Worm (Caenorhabditis elegans): Measurements from ENCODE around the gene inx-18.
A peak's percentile ranks its signal among the peaks of the same experiment; 100 is the strongest.

The inx-18 gene

DNA sequence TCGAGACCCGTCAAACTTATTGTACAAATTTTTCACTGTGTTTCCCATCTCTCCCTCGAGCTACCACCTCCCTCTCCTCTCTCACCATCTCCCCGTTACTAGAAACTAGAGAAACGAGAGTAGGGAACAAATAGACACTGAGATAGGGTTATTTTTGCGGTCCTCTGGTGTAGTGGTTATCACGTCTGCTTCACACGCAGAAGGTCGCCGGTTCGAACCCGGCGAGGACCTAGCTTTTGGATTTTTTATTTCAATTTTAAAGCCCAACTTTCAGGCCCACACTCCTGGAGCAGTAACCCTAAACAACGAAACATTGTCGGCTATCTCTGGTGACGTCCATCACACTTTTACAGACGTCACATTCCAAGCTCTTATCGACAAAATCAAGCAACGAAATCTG, 14.2 kb downstream of the inx-18 start (continued):
- TF ChIP-seq K09A11.1 (tag; optimal IDR thresholded peaks at IDR 0.05; ENCODE audit: insufficient read depth) (peak; percentile 35), ceh-34 (tag; optimal IDR thresholded peaks at IDR 0.05) (peak; percentile 74), ref-2 (tag; optimal IDR thresholded peaks at IDR 0.05) (peak; percentile 66), unc-3 (GFP tag; conservative IDR thresholded peaks at IDR 0.05) (peak; percentile 69; the same call in 1 of the 2 replicates), unc-3 (tag; optimal IDR thresholded peaks at IDR 0.05) (peak; percentile 54), eyg-1 (tag; optimal IDR thresholded peaks at IDR 0.05) (peak; percentile 5), ets-4 (tag; optimal IDR thresholded peaks at IDR 0.05) (no peak), ceh-48 (tag; optimal IDR thresholded peaks at IDR 0.05) (peak; percentile 56), madf-2 (tag; optimal IDR thresholded peaks at IDR 0.05) (peak; percentile 67), zip-5 (tag; optimal IDR thresholded peaks at IDR 0.05) (peak; percentile 36), hlh-13 (GFP tag; optimal IDR thresholded peaks at IDR 0.05) (peak; percentile 49), fax-1 (tag; optimal IDR thresholded peaks at IDR 0.05) (peak; percentile 76), hlh-30 (tag; optimal IDR thresholded peaks at IDR 0.05; ENCODE audit: insufficient read depth) (peak; percentile 13), fkh-6 (tag; optimal IDR thresholded peaks at IDR 0.05) (peak; percentile 32), hlh-15 (tag; optimal IDR thresholded peaks at IDR 0.05) (peak; percentile 9), ceh-9 (tag; optimal IDR thresholded peaks at IDR 0.05) (peak; percentile 55), ceh-45 (GFP tag; IDR thresholded peaks at IDR 0.05) (no peak), ahr-1 (tag; optimal IDR thresholded peaks at IDR 0.05) (peak; percentile 22), ceh-24 (tag; optimal IDR thresholded peaks at IDR 0.05) (no peak), gmeb-2 (tag; optimal IDR thresholded peaks at IDR 0.05) (peak; percentile 75), sox-2 (GFP tag; IDR thresholded peaks at IDR 0.05) (peak; percentile 50), pha-2 (tag; optimal IDR thresholded peaks at IDR 0.05) (peak; percentile 73), sox-4 (tag; optimal IDR thresholded peaks at IDR 0.05) (peak; percentile 78), npax-4 (tag; optimal IDR thresholded peaks at IDR 0.05) (peak; percentile 45), ceh-6 (GFP tag; optimal IDR thresholded peaks at IDR 0.05) (peak; percentile 79), syd-9 (tag; optimal IDR thresholded peaks at IDR 0.05) (peak; percentile 60), ceh-22 (tag; optimal IDR thresholded peaks at IDR 0.05) (peak; percentile 13), sdc-2 (tag; optimal IDR thresholded peaks at IDR 0.05) (no peak), lim-6 (tag; optimal IDR thresholded peaks at IDR 0.05) (no peak), pqm-1 (tag; optimal IDR thresholded peaks at IDR 0.05) (no peak), F13H6.1 (tag; optimal IDR thresholded peaks at IDR 0.05) (peak; percentile 38), C08G9.2 (tag; optimal IDR thresholded peaks at IDR 0.05) (peak; percentile 64), tbx-2 (tag; optimal IDR thresholded peaks at IDR 0.05) (peak; percentile 64), ceh-30 (tag; optimal IDR thresholded peaks at IDR 0.05) (no peak), rnt-1 (tag; optimal IDR thresholded peaks at IDR 0.05) (peak; percentile 71), ama-1 (optimal IDR thresholded peaks at IDR 0.05) (no peak), ceh-18 (tag; optimal IDR thresholded peaks at IDR 0.05) (peak; percentile 53), pha-4 (tag; optimal IDR thresholded peaks at IDR 0.05) (no peak), ceh-2 (tag; optimal IDR thresholded peaks at IDR 0.05) (peak; percentile 34), dmd-4 (tag; optimal IDR thresholded peaks at IDR 0.05; ENCODE audit: borderline replicate concordance) (no peak), pax-1 (tag; optimal IDR thresholded peaks at IDR 0.05) (no peak), tbx-7 (tag; optimal IDR thresholded peaks at IDR 0.05) (peak; percentile 10), pros-1 (tag; optimal IDR thresholded peaks at IDR 0.05) (no peak), dve-1 (tag; optimal IDR thresholded peaks at IDR 0.05) (peak; percentile 61), nhr-232 (tag; optimal IDR thresholded peaks at IDR 0.05) (peak; percentile 51), hlh-6 (tag; optimal IDR thresholded peaks at IDR 0.05) (peak; percentile 69), odd-2 (tag; optimal IDR thresholded peaks at IDR 0.05) (peak; percentile 65), fkh-10 (GFP tag; optimal IDR thresholded peaks at IDR 0.05) (no peak), hlh-8 (tag; optimal IDR thresholded peaks at IDR 0.05) (peak; percentile 4), unc-42 (tag; optimal IDR thresholded peaks at IDR 0.05) (no peak), nhr-11 (tag; optimal IDR thresholded peaks at IDR 0.05) (no peak), ttx-3 (tag; optimal IDR thresholded peaks at IDR 0.05) (peak; percentile 81), che-1 (tag; optimal IDR thresholded peaks at IDR 0.05) (peak; percentile 67), Y22D7AL.16 (tag; optimal IDR thresholded peaks at IDR 0.05) (peak; percentile 34)
